Worm (Caenorhabditis elegans): ENCODE data around the gene jun-1.

jun-1 gene

ce11 chrII:9112851-9113250 is at the start of gene jun-1:
Gene jun-1 (plus strand): TSS chrII:9113157.
- TF ChIP-seq nhr-43 (tag; optimal IDR thresholded peaks at IDR 0.05; ENCODE audit: poor library complexity, severe bottlenecking) (peak; percentile 82), nhr-12 (tag; optimal IDR thresholded peaks at IDR 0.05) (no peak), elt-3 (tag; optimal IDR thresholded peaks at IDR 0.05) (peak in 2 of 3 experiments; percentile 9 to 57), nhr-77 (tag; optimal IDR thresholded peaks at IDR 0.05) (peak; percentile 38), nhr-237 (tag; optimal IDR thresholded peaks at IDR 0.05) (no peak), mdl-1 (tag; optimal IDR thresholded peaks at IDR 0.05) (peak; percentile 52), jun-1 (tag; optimal IDR thresholded peaks at IDR 0.05) (no peak), egl-5 (tag; optimal IDR thresholded peaks at IDR 0.05) (no peak), ceh-9 (tag; optimal IDR thresholded peaks at IDR 0.05) (no peak), ama-1 (optimal IDR thresholded peaks at IDR 0.05) (no peak), fos-1 (tag; optimal IDR thresholded peaks at IDR 0.05) (peak; percentile 99), ceh-82 (tag; optimal IDR thresholded peaks at IDR 0.05) (peak; percentile 54), aly-2 (tag; optimal IDR thresholded peaks at IDR 0.05) (no peak), sea-2 (GFP tag; optimal IDR thresholded peaks at IDR 0.05) (no peak), lin-39 (tag; optimal IDR thresholded peaks at IDR 0.05) (peak; percentile 52), R02D3.7 (tag; optimal IDR thresholded peaks at IDR 0.05) (peak; percentile 37), tbx-2 (tag; optimal IDR thresholded peaks at IDR 0.05) (peak; percentile 38), eor-1 (tag; optimal IDR thresholded peaks at IDR 0.05) (no peak), daf-12 (tag; optimal IDR thresholded peaks at IDR 0.05) (no peak), ztf-11 (tag; optimal IDR thresholded peaks at IDR 0.05) (no peak), pha-4 (tag; optimal IDR thresholded peaks at IDR 0.05) (peak; percentile 98), unc-62 (GFP tag; optimal IDR thresholded peaks at IDR 0.05) (peak; percentile 55), nhr-23 (tag; optimal IDR thresholded peaks at IDR 0.05) (peak; percentile 99), lsy-12 (tag; optimal IDR thresholded peaks at IDR 0.05) (peak; percentile 74), nhr-67 (tag; optimal IDR thresholded peaks at IDR 0.05) (no peak), mml-1 (tag; optimal IDR thresholded peaks at IDR 0.05) (no peak), nhr-28 (tag; optimal IDR thresholded peaks at IDR 0.05) (no peak), nfya-1 (tag; optimal IDR thresholded peaks at IDR 0.05; ENCODE audit: insufficient read depth) (peak; percentile 82), ceh-16 (tag; optimal IDR thresholded peaks at IDR 0.05) (no peak), ztf-4 (tag; optimal IDR thresholded peaks at IDR 0.05) (no peak), elt-1 (tag; optimal IDR thresholded peaks at IDR 0.05) (peak; percentile 39), ceh-28 (tag; optimal IDR thresholded peaks at IDR 0.05) (peak; percentile 83), unc-39 (tag; optimal IDR thresholded peaks at IDR 0.05) (no peak), fkh-2 (tag; optimal IDR thresholded peaks at IDR 0.05) (no peak), lin-15B (tag; optimal IDR thresholded peaks at IDR 0.05) (peak; percentile 53), ZK546.5 (tag; optimal IDR thresholded peaks at IDR 0.05) (no peak), nhr-76 (tag; optimal IDR thresholded peaks at IDR 0.05) (no peak), pqm-1 (tag; optimal IDR thresholded peaks at IDR 0.05) (peak; percentile 23), snpc-4 (tag; optimal IDR thresholded peaks at IDR 0.05) (peak; percentile 39), zag-1 (tag; optimal IDR thresholded peaks at IDR 0.05) (no peak), elt-2 (tag; optimal IDR thresholded peaks at IDR 0.05) (no peak), nhr-25 (tag; optimal IDR thresholded peaks at IDR 0.05) (peak; percentile 90), egl-27 (tag; optimal IDR thresholded peaks at IDR 0.05) (peak; percentile 64), fkh-10 (GFP tag; optimal IDR thresholded peaks at IDR 0.05) (peak; percentile 22), skn-1 (tag; optimal IDR thresholded peaks at IDR 0.05) (peak; percentile 54), hmg-11 (tag; optimal IDR thresholded peaks at IDR 0.05) (peak; percentile 67), nhr-11 (tag; optimal IDR thresholded peaks at IDR 0.05) (peak; percentile 56)

ce11 chrII:9063350-9063749 is 49.6 kb upstream of the jun-1 start:
- TF ChIP-seq nhr-77 (tag; optimal IDR thresholded peaks at IDR 0.05) (no peak), mml-1 (tag; optimal IDR thresholded peaks at IDR 0.05) (no peak), pha-4 (tag; optimal IDR thresholded peaks at IDR 0.05) (peak; percentile 54), ceh-9 (tag; optimal IDR thresholded peaks at IDR 0.05) (no peak)
